Fruit fly (Drosophila melanogaster): ENCODE measurements around the gene Srp72.
A peak's percentile ranks its signal among the peaks of the same experiment; 100 is the strongest.

Gene Srp72

DNA sequence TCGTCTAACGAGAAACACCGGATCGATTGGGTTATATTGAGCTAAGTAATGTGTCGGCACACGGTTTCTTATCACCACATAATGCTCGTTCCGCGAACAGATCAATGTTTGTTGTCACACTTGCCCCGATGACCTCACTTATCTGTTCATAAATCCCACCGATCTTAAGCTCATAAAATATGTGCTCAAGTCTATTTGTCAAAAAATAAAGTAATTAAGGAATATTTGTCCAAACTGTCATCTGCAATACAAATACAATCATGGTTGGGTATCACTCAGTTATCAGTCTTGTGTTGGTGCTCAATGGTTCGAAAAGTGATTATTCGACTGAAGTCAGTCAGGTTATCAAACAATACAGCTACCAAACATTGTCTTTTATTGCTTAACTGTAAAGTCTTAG, 40.3 kb upstream of the Srp72 start:
- peak; percentile 51 for TF ChIP-seq CG2202 (tag; optimal IDR thresholded peaks at IDR 0.05)
- TF ChIP-seq fru (optimal IDR thresholded peaks at IDR 0.05): no peak
- TF ChIP-seq lab (GFP tag; optimal IDR thresholded peaks at IDR 0.05): no peak
- TF ChIP-seq stwl (tag; optimal IDR thresholded peaks at IDR 0.05): peak; percentile 19
- TF ChIP-seq CG12744 (GFP tag; optimal IDR thresholded peaks at IDR 0.05): no peak
- no peak for TF ChIP-seq da (GFP tag; optimal IDR thresholded peaks at IDR 0.05)
- no peak for TF ChIP-seq Opbp (GFP tag; IDR thresholded peaks at IDR 0.05; ENCODE audit: partially characterized antibody)
- TF ChIP-seq gsb-n (tag; optimal IDR thresholded peaks at IDR 0.05): peak; percentile 26
- TF ChIP-seq her (GFP tag; optimal IDR thresholded peaks at IDR 0.05): no peak
- no peak for TF ChIP-seq knrl (GFP tag; IDR thresholded peaks at IDR 0.05; ENCODE audit: partially characterized antibody)
- TF ChIP-seq onecut (GFP tag; IDR thresholded peaks at IDR 0.05): no peak
- no peak for TF ChIP-seq hth (optimal IDR thresholded peaks at IDR 0.05)
- no peak for TF ChIP-seq nerfin-1 (tag; optimal IDR thresholded peaks at IDR 0.05)
- no peak for TF ChIP-seq CG13287 (GFP tag; IDR thresholded peaks at IDR 0.05; ENCODE audit: partially characterized antibody)
- TF ChIP-seq CG6813 (GFP tag; optimal IDR thresholded peaks at IDR 0.05): peak; percentile 38
- no peak for TF ChIP-seq CG11456 (GFP tag; IDR thresholded peaks at IDR 0.05)
- TF ChIP-seq Ets65A (GFP tag): no peak
- TF ChIP-seq CG8290 (GFP tag; optimal IDR thresholded peaks at IDR 0.05): no peak
- peak in 1 of 2 experiments; percentile 22 for TF ChIP-seq CG8290 (tag; optimal IDR thresholded peaks at IDR 0.05)
- TF ChIP-seq ind (GFP tag; optimal IDR thresholded peaks at IDR 0.05): no peak
- TF ChIP-seq toy (GFP tag; IDR thresholded peaks at IDR 0.05): no peak
- TF ChIP-seq lilli (GFP tag; optimal IDR thresholded peaks at IDR 0.05): no peak
- no peak for TF ChIP-seq CG4707 (GFP tag; optimal IDR thresholded peaks at IDR 0.05)
- no peak for TF ChIP-seq zf30C (GFP tag; optimal IDR thresholded peaks at IDR 0.05)
- no peak for TF ChIP-seq ken (GFP tag; IDR thresholded peaks at IDR 0.05)
- peak in 1 of 2 experiments; percentile 2 for TF ChIP-seq eve (GFP tag; optimal IDR thresholded peaks at IDR 0.05)
- TF ChIP-seq CG17385 (GFP tag; optimal IDR thresholded peaks at IDR 0.05): no peak
- TF ChIP-seq ac (GFP tag; optimal IDR thresholded peaks at IDR 0.05): peak; percentile 26
- no peak for TF ChIP-seq al (GFP tag; IDR thresholded peaks at IDR 0.05)
- no peak for TF ChIP-seq fd64A (GFP tag; optimal IDR thresholded peaks at IDR 0.05)
- no peak for TF ChIP-seq CG18764 (GFP tag; optimal IDR thresholded peaks at IDR 0.05)
- no peak for TF ChIP-seq Hr3 (GFP tag; optimal IDR thresholded peaks at IDR 0.05)
- peak; percentile 88 for TF ChIP-seq sens (GFP tag)
- no peak for TF ChIP-seq CG5245 (GFP tag; optimal IDR thresholded peaks at IDR 0.05)
- TF ChIP-seq CG1792 (GFP tag; optimal IDR thresholded peaks at IDR 0.05): no peak
- no peak for TF ChIP-seq CG11723 (GFP tag; optimal IDR thresholded peaks at IDR 0.05)
- no peak for TF ChIP-seq br (optimal IDR thresholded peaks at IDR 0.05)
- TF ChIP-seq NFAT (GFP tag; IDR thresholded peaks at IDR 0.05): no peak
- no peak for TF ChIP-seq nom (GFP tag; optimal IDR thresholded peaks at IDR 0.05)
- no peak for TF ChIP-seq Optix (GFP tag; IDR thresholded peaks at IDR 0.05)
- TF ChIP-seq sim (GFP tag; IDR thresholded peaks at IDR 0.05): no peak
- no peak for TF ChIP-seq CG4360 (GFP tag; IDR thresholded peaks at IDR 0.05)
- no peak for TF ChIP-seq Hsf (GFP tag; optimal IDR thresholded peaks at IDR 0.05)
- no peak for TF ChIP-seq zen (tag; optimal IDR thresholded peaks at IDR 0.05)
- TF ChIP-seq mirr (GFP tag; optimal IDR thresholded peaks at IDR 0.05): peak; percentile 71
- TF ChIP-seq emc (GFP tag; optimal IDR thresholded peaks at IDR 0.05): no peak
- TF ChIP-seq jigr1 (GFP tag; IDR thresholded peaks at IDR 0.05): no peak
- TF ChIP-seq cwo (GFP tag; optimal IDR thresholded peaks at IDR 0.05): no peak
- TF ChIP-seq CG14050 (GFP tag; IDR thresholded peaks at IDR 0.05): no peak
- TF ChIP-seq CG12769 (tag; optimal IDR thresholded peaks at IDR 0.05): no peak
- TF ChIP-seq row (GFP tag; IDR thresholded peaks at IDR 0.05): no peak
- TF ChIP-seq Aef1 (GFP tag; IDR thresholded peaks at IDR 0.05): no peak
- TF ChIP-seq CG11696 (GFP tag; IDR thresholded peaks at IDR 0.05): no peak
- no peak for TF ChIP-seq BtbVII (GFP tag; optimal IDR thresholded peaks at IDR 0.05)
